Worm (Caenorhabditis elegans): ENCODE results near the gene psmd-9.

ce11 chrII:6934729-6935128 lies 32.8 kb downstream of the psmd-9 start:
- no peak; the same call in 1 of the 2 replicates for TF ChIP-seq T22C8.4 (GFP tag; IDR thresholded peaks at IDR 0.05)
- no peak for TF ChIP-seq ref-1 (GFP tag; conservative IDR thresholded peaks at IDR 0.05)
- TF ChIP-seq flt-1 (GFP tag; IDR thresholded peaks at IDR 0.05) = no peak
- no peak for TF ChIP-seq med-1 (GFP tag; optimal IDR thresholded peaks at IDR 0.05; ENCODE audit: insufficient read depth)
- no peak for TF ChIP-seq cog-1 (tag; optimal IDR thresholded peaks at IDR 0.05)
- no peak for TF ChIP-seq tab-1 (GFP tag; IDR thresholded peaks at IDR 0.05)
- no peak for TF ChIP-seq ztf-29 (GFP tag; IDR thresholded peaks at IDR 0.05)
